Worm (Caenorhabditis elegans): ENCODE results near the gene idpc-2.

Gene idpc-2

ce11 chrV:8606099-8606696 lies 14.9 kb downstream of the idpc-2 start, which contains the start of gene vps-60:
vps-60 (minus strand) TSS chrV:8606128.
- peak; percentile 28; the same call in 1 of the 2 replicates for TF ChIP-seq sea-1 (GFP tag; conservative IDR thresholded peaks at IDR 0.05)
- TF ChIP-seq flt-1 (GFP tag; IDR thresholded peaks at IDR 0.05) = peak; percentile 44; the same call in 1 of the 2 replicates
- peak; percentile 61 for TF ChIP-seq hmg-4 (GFP tag; optimal IDR thresholded peaks at IDR 0.05)
- peak; percentile 11 for TF ChIP-seq ets-7 (tag; optimal IDR thresholded peaks at IDR 0.05)
- no peak for TF ChIP-seq tbx-37 (GFP tag; conservative IDR thresholded peaks at IDR 0.05)
- TF ChIP-seq hnd-1 (tag; optimal IDR thresholded peaks at IDR 0.05) = no peak
- peak; percentile 57 for TF ChIP-seq F13C5.2 (tag; optimal IDR thresholded peaks at IDR 0.05)

- no peak for TF ChIP-seq tbx-37 (GFP tag; conservative IDR thresholded peaks at IDR 0.05)
- no peak for TF ChIP-seq B0310.2 (tag; optimal IDR thresholded peaks at IDR 0.05)
- no peak for TF ChIP-seq hnd-1 (tag; optimal IDR thresholded peaks at IDR 0.05)
- no peak for TF ChIP-seq ets-7 (tag; optimal IDR thresholded peaks at IDR 0.05)
- no peak for TF ChIP-seq scrt-1 (GFP tag; IDR thresholded peaks at IDR 0.05)
- no peak for TF ChIP-seq pes-1 (GFP tag; IDR thresholded peaks at IDR 0.05)
- no peak for TF ChIP-seq tra-4 (tag; optimal IDR thresholded peaks at IDR 0.05)
- TF ChIP-seq hmg-4 (GFP tag; optimal IDR thresholded peaks at IDR 0.05) = no peak
- no peak for TF ChIP-seq ceh-13 (GFP tag; optimal IDR thresholded peaks at IDR 0.05)
Measured at ce11 chrV:8603272-8603671, 17.8 kb downstream of the idpc-2 start, which contains the start of gene F41E6.5. F41E6.5 (plus strand) TSS chrV:8603480.

ce11 chrV:8602638-8603037 lies 18.5 kb downstream of the idpc-2 start, which contains the start of gene F41E6.15:
F41E6.15 (minus strand) TSS chrV:8602738.
- TF ChIP-seq ama-1 (optimal IDR thresholded peaks at IDR 0.05) (no peak), scrt-1 (GFP tag; IDR thresholded peaks at IDR 0.05) (no peak)

ce11 chrV:8601420-8601819 lies 19.7 kb downstream of the idpc-2 start, which contains the start of gene F41E6.8:
F41E6.8 (minus strand) TSS chrV:8601520.
- TF ChIP-seq B0310.2 (tag; optimal IDR thresholded peaks at IDR 0.05) (no peak), tbx-37 (GFP tag; conservative IDR thresholded peaks at IDR 0.05) (no peak), ama-1 (optimal IDR thresholded peaks at IDR 0.05) (no peak), tra-4 (tag; optimal IDR thresholded peaks at IDR 0.05) (no peak), hmbx-1 (tag; optimal IDR thresholded peaks at IDR 0.05) (no peak), ceh-13 (GFP tag; optimal IDR thresholded peaks at IDR 0.05) (no peak), aly-1 (tag; optimal IDR thresholded peaks at IDR 0.05) (no peak), sea-1 (GFP tag; conservative IDR thresholded peaks at IDR 0.05) (no peak), pes-1 (GFP tag; IDR thresholded peaks at IDR 0.05) (no peak), ets-7 (tag; optimal IDR thresholded peaks at IDR 0.05) (no peak), F13C5.2 (tag; optimal IDR thresholded peaks at IDR 0.05) (no peak), flt-1 (GFP tag; IDR thresholded peaks at IDR 0.05) (no peak), tbx-11 (GFP tag; IDR thresholded peaks at IDR 0.05) (no peak), scrt-1 (GFP tag; IDR thresholded peaks at IDR 0.05) (no peak), ceh-36 (tag; optimal IDR thresholded peaks at IDR 0.05) (no peak), hnd-1 (tag; optimal IDR thresholded peaks at IDR 0.05) (no peak), hmg-4 (GFP tag; optimal IDR thresholded peaks at IDR 0.05) (no peak)

- no peak for TF ChIP-seq ceh-36 (tag; optimal IDR thresholded peaks at IDR 0.05)
- TF ChIP-seq hmg-4 (GFP tag; optimal IDR thresholded peaks at IDR 0.05) = no peak
- no peak for TF ChIP-seq aly-1 (tag; optimal IDR thresholded peaks at IDR 0.05)
- TF ChIP-seq ceh-13 (GFP tag; optimal IDR thresholded peaks at IDR 0.05) = no peak
- TF ChIP-seq sea-1 (GFP tag; conservative IDR thresholded peaks at IDR 0.05) = no peak
- TF ChIP-seq tbx-11 (GFP tag; IDR thresholded peaks at IDR 0.05) = no peak
- TF ChIP-seq ama-1 (optimal IDR thresholded peaks at IDR 0.05) = no peak
- TF ChIP-seq tra-4 (tag; optimal IDR thresholded peaks at IDR 0.05) = no peak
- no peak for TF ChIP-seq hnd-1 (tag; optimal IDR thresholded peaks at IDR 0.05)
- TF ChIP-seq scrt-1 (GFP tag; IDR thresholded peaks at IDR 0.05) = no peak
- TF ChIP-seq hmbx-1 (tag; optimal IDR thresholded peaks at IDR 0.05) = no peak
Measured at ce11 chrV:8599957-8600356, 21.2 kb downstream of the idpc-2 start.

ce11 chrV:8599192-8599591 lies 21.9 kb downstream of the idpc-2 start, which contains the start of gene F41E6.7:
F41E6.7 (minus strand) TSS chrV:8599292.
- TF ChIP-seq tra-4 (tag; optimal IDR thresholded peaks at IDR 0.05) (no peak), ets-7 (tag; optimal IDR thresholded peaks at IDR 0.05) (no peak), tbx-11 (GFP tag; IDR thresholded peaks at IDR 0.05) (no peak), ceh-13 (GFP tag; optimal IDR thresholded peaks at IDR 0.05) (no peak), pes-1 (GFP tag; IDR thresholded peaks at IDR 0.05) (no peak), hmbx-1 (tag; optimal IDR thresholded peaks at IDR 0.05) (no peak), ceh-36 (tag; optimal IDR thresholded peaks at IDR 0.05) (no peak)

- TF ChIP-seq B0310.2 (tag; optimal IDR thresholded peaks at IDR 0.05) (no peak), hmg-4 (GFP tag; optimal IDR thresholded peaks at IDR 0.05) (no peak), ets-7 (tag; optimal IDR thresholded peaks at IDR 0.05) (no peak), ceh-36 (tag; optimal IDR thresholded peaks at IDR 0.05) (no peak), hnd-1 (tag; optimal IDR thresholded peaks at IDR 0.05) (no peak), ceh-13 (GFP tag; optimal IDR thresholded peaks at IDR 0.05) (no peak)
Measured at ce11 chrV:8594105-8594964, 26.8 kb downstream of the idpc-2 start, which contains the start of gene tag-196. tag-196 (plus strand) TSS chrV:8594914.

Measured in whole organism, early embryonic.